Fruit fly (Drosophila melanogaster): ENCODE results near the gene CG9240.

- TF ChIP-seq CG8478 (optimal IDR thresholded peaks at IDR 0.05), result no peak
- no peak for TF ChIP-seq CTCF (optimal IDR thresholded peaks at IDR 0.05)
Observed at dm6 chrX:15740288-15740726, 39.2 kb upstream of the CG9240 start.
